Fruit fly (Drosophila melanogaster) whole organism, wandering third instar larva: Measurements from ENCODE around the gene CG2120.

Experiments used
- CG9705 ChIP-seq: fragments of 200-800 bp; sonication (Bioruptor generic); optimal IDR thresholded peaks from 2 replicates; lab custom pipeline; 2018; ENCODE audit warnings: missing biosample characterization, mild to moderate bottlenecking, missing genetic modification characterization
- GATAd ChIP-seq: sonication (Bioruptor generic); optimal IDR thresholded peaks from 2 replicates; lab custom pipeline; 2016; ENCODE audit warnings: missing biosample characterization, missing genetic modification characterization
- HLH106 ChIP-seq: fragments of 200-800 bp; optimal IDR thresholded peaks from 3 replicates; lab custom pipeline; 2019; ENCODE audit warnings: missing biosample characterization, mild to moderate bottlenecking, missing genetic modification characterization, moderate library complexity
- Jra ChIP-seq: sonication (Bioruptor generic); optimal IDR thresholded peaks from 2 replicates; lab custom pipeline; 2016; ENCODE audit warnings: missing biosample characterization, missing genetic modification characterization
- Myc ChIP-seq: fragments of >200 bp; optimal IDR thresholded peaks from 2 replicates; lab custom pipeline; 2017
- N ChIP-seq: fragments of >200 bp; optimal IDR thresholded peaks from 2 replicates; lab custom pipeline; 2018; ENCODE audit warnings: missing biosample characterization, missing external identifiers, missing genetic modification characterization
- Sp1 ChIP-seq: fragments of 200-800 bp; sonication (Bioruptor generic); optimal IDR thresholded peaks from 3 replicates; lab custom pipeline; 2019; ENCODE audit warnings: missing biosample characterization, mild to moderate bottlenecking, missing genetic modification characterization, moderate library complexity
- br ChIP-seq: fragments of 200-800 bp; sonication (Bioruptor generic); optimal IDR thresholded peaks from 2 replicates; lab custom pipeline; 2016; ENCODE audit warnings: missing biosample characterization, missing genetic modification characterization
- dmrt93B ChIP-seq: fragments of 200-800 bp; sonication (Bioruptor generic); optimal IDR thresholded peaks from 2 replicates; lab custom pipeline; 2018; ENCODE audit warnings: missing biosample characterization, mild to moderate bottlenecking, missing genetic modification characterization
- dsf ChIP-seq: sonication (Bioruptor generic); optimal IDR thresholded peaks from 2 replicates; lab custom pipeline; 2016; ENCODE audit warnings: missing biosample characterization, missing genetic modification characterization, borderline replicate concordance
- lola ChIP-seq: fragments of >200 bp; optimal IDR thresholded peaks from 2 replicates; lab custom pipeline; 2017; ENCODE audit warnings: missing biosample characterization, missing genetic modification characterization
- psq ChIP-seq: fragments of 200-800 bp; sonication (Bioruptor generic); optimal IDR thresholded peaks from 3 replicates; lab custom pipeline; 2017; ENCODE audit warnings: missing biosample characterization, mild to moderate bottlenecking, missing genetic modification characterization, moderate library complexity
- usp ChIP-seq: fragments of >200 bp; optimal IDR thresholded peaks from 2 replicates; lab custom pipeline; 2017; ENCODE audit warnings: missing biosample characterization, missing genetic modification characterization

dm6 chrX:8087113-8087512 lies 48.5 kb upstream of the CG2120 start, which contains the start of gene CG2256:
- TF ChIP-seq dmrt93B, result no peak
- no peak for TF ChIP-seq Myc (lab: Kevin White, UChicago)
- no peak for TF ChIP-seq psq (GFP tag; lab: Kevin White, UChicago)
- TF ChIP-seq HLH106 (tag; lab: Kevin White, UChicago), result no peak
- TF ChIP-seq CG9705, result no peak
- no peak for TF ChIP-seq usp (GFP tag; lab: Kevin White, UChicago)
- TF ChIP-seq Sp1 (GFP tag; lab: Kevin White, UChicago), result no peak
- no peak for TF ChIP-seq dsf (GFP tag; lab: Kevin White, UChicago)
- no peak for TF ChIP-seq Jra (GFP tag; lab: Kevin White, UChicago)
- no peak for TF ChIP-seq lola (GFP tag; lab: Kevin White, UChicago)
- no peak for TF ChIP-seq br (GFP tag; lab: Kevin White, UChicago)
- TF ChIP-seq GATAd (GFP tag; lab: Kevin White, UChicago), result no peak
- TF ChIP-seq N, result no peak
